Fruit fly (Drosophila melanogaster): ENCODE results near the gene jp.

Gene jp

dm6 chr2L:9566656-9567055, at the start of gene jp:
Gene jp (minus strand): TSS chr2L:9566750.
- no peak for TF ChIP-seq Abd-B (GFP tag; optimal IDR thresholded peaks at IDR 0.05)
- TF ChIP-seq psq (GFP tag; optimal IDR thresholded peaks at IDR 0.05) = no peak
- TF ChIP-seq lola (GFP tag; optimal IDR thresholded peaks at IDR 0.05) = no peak
- TF ChIP-seq Vsx2 (GFP tag; optimal IDR thresholded peaks at IDR 0.05; ENCODE audit: partially characterized antibody) = no peak
- no peak for TF ChIP-seq Mio (GFP tag; optimal IDR thresholded peaks at IDR 0.05)
- TF ChIP-seq N (GFP tag; optimal IDR thresholded peaks at IDR 0.05) = no peak
- no peak for TF ChIP-seq dmrt93B (GFP tag; optimal IDR thresholded peaks at IDR 0.05)
- TF ChIP-seq CG32264 (GFP tag; optimal IDR thresholded peaks at IDR 0.05) = no peak
- TF ChIP-seq dsf (GFP tag; optimal IDR thresholded peaks at IDR 0.05; ENCODE audit: borderline replicate concordance) = no peak
- TF ChIP-seq Hr83 (GFP tag; optimal IDR thresholded peaks at IDR 0.05; ENCODE audit: poor library complexity, severe bottlenecking) = no peak
- TF ChIP-seq sage (GFP tag; optimal IDR thresholded peaks at IDR 0.05) = no peak

DNA sequence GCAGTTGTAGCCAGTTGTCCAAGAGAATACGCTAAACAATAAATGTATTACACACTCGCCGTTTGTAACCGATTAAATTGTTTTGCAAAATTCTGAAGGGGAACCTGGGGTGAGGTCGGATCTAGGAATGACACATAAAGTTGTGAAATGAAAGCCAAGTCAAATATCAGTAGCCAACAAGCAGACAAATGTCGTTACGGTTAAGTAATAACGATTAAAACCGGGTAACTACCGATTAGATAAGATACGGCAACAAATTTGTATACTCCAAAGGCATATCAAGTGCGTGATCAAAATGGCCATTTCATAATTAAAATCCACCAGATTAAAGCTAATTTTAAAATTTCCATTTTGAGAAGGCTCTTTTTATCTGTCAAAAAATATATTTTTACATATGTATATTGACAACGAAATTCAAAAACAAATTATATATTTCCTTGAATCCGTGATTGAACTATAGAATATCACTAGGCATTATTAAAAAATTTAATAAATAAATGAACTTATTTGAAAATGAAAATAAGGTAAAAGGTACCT, 49.5 kb upstream of the jp start, which contains the start of gene GlcAT-S:
TSS of gene GlcAT-S (plus strand) at position 487 of the 537 bp plus-strand sequence.
- TF ChIP-seq Vsx2 (GFP tag; optimal IDR thresholded peaks at IDR 0.05; ENCODE audit: partially characterized antibody) = no peak
- TF ChIP-seq Rel (GFP tag; optimal IDR thresholded peaks at IDR 0.05) = no peak
- peak; percentile 63 for TF ChIP-seq Rel (tag; optimal IDR thresholded peaks at IDR 0.05)

dm6 chr2L:9615561-9615960, 49.0 kb upstream of the jp start:
- no peak for TF ChIP-seq lola (GFP tag; optimal IDR thresholded peaks at IDR 0.05)
- no peak for TF ChIP-seq fru (GFP tag; optimal IDR thresholded peaks at IDR 0.05)
- TF ChIP-seq psq (GFP tag; optimal IDR thresholded peaks at IDR 0.05) = no peak
- TF ChIP-seq rgr (GFP tag; optimal IDR thresholded peaks at IDR 0.05) = no peak
- TF ChIP-seq Hr78 (GFP tag; optimal IDR thresholded peaks at IDR 0.05) = no peak
- TF ChIP-seq CG32264 (GFP tag; optimal IDR thresholded peaks at IDR 0.05) = no peak
- no peak for TF ChIP-seq Dif (GFP tag; optimal IDR thresholded peaks at IDR 0.05; ENCODE audit: partially characterized antibody)
- no peak for TF ChIP-seq Myc (optimal IDR thresholded peaks at IDR 0.05)

dm6 chr2L:9614674-9615258, 48.2 kb upstream of the jp start:
- TF ChIP-seq Rel (GFP tag; optimal IDR thresholded peaks at IDR 0.05) = no peak
- TF ChIP-seq Rel (tag; optimal IDR thresholded peaks at IDR 0.05) = peak; percentile 99
- no peak for TF ChIP-seq Hr78 (GFP tag; optimal IDR thresholded peaks at IDR 0.05)
- TF ChIP-seq Sp1 (GFP tag; optimal IDR thresholded peaks at IDR 0.05) = no peak

DNA sequence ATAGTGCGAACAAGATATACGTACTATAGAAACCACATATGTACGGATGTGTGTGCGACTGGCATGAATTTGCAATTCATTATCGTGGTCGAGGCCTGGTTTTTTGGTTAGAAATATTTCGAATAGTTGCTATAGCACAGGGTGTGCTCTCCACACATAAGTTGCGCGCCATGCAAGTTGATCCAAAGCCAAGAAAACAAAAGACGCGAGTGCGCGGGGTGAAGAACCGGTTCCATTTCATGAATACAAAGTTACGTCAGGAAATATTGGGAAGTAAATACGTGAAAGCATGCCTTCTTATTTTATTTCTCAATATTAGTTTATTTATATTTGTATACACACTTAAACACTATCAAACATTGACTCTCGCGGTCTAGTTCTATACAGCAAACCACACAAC, 47.4 kb upstream of the jp start:
- no peak for TF ChIP-seq CG9705 (GFP tag; optimal IDR thresholded peaks at IDR 0.05)
- TF ChIP-seq brk (GFP tag; optimal IDR thresholded peaks at IDR 0.05) = no peak
- TF ChIP-seq Hr83 (GFP tag; optimal IDR thresholded peaks at IDR 0.05; ENCODE audit: poor library complexity, severe bottlenecking) = no peak
- TF ChIP-seq h (GFP tag; optimal IDR thresholded peaks at IDR 0.05) = no peak
- no peak for TF ChIP-seq ey (GFP tag; optimal IDR thresholded peaks at IDR 0.05)
- TF ChIP-seq psq (GFP tag; optimal IDR thresholded peaks at IDR 0.05) = no peak
- TF ChIP-seq CG32264 (GFP tag; optimal IDR thresholded peaks at IDR 0.05) = no peak
- no peak for TF ChIP-seq dsf (GFP tag; optimal IDR thresholded peaks at IDR 0.05; ENCODE audit: borderline replicate concordance)
- no peak for TF ChIP-seq jim (GFP tag; optimal IDR thresholded peaks at IDR 0.05)
- no peak for TF ChIP-seq Hr78 (GFP tag; optimal IDR thresholded peaks at IDR 0.05)
- TF ChIP-seq sv (GFP tag; optimal IDR thresholded peaks at IDR 0.05) = no peak
- no peak for TF ChIP-seq Dif (GFP tag; optimal IDR thresholded peaks at IDR 0.05; ENCODE audit: partially characterized antibody)
- TF ChIP-seq GATAd (GFP tag; optimal IDR thresholded peaks at IDR 0.05) = no peak
- TF ChIP-seq usp (GFP tag; optimal IDR thresholded peaks at IDR 0.05) = no peak
- TF ChIP-seq dl (GFP tag; optimal IDR thresholded peaks at IDR 0.05; ENCODE audit: insufficient read depth in 1 of 2, partially characterized antibody in 2 of 2) = no peak
- TF ChIP-seq Sp1 (GFP tag; optimal IDR thresholded peaks at IDR 0.05) = no peak

All from whole organism, wandering third instar larva.